Fruit fly (Drosophila melanogaster): ENCODE data around the gene Tango6.

Tango6 gene

DNA sequence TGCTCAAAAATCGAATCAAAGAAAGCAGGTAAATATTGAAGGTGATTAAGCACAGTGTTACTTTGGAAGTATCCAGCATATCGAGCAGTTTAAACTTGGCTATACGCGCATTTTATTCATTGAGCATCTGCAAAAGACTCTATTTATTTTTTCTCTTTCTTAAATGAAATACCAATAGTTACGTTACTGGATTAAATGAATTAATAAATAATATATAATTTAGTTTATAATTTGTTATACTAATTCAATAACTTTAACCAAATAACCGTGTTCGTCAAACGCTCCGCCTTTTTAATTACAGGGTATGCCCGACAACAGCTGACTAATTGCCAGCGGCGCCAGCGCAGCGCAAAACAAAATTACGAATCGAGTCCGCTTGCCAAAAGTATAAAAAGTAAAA lies 2.0 kb upstream of the Tango6 start (continued):
- no peak for TF ChIP-seq trh (GFP tag; optimal IDR thresholded peaks at IDR 0.05)
- TF ChIP-seq lilli (GFP tag; optimal IDR thresholded peaks at IDR 0.05) = peak; percentile 5
- TF ChIP-seq Ravus (GFP tag; IDR thresholded peaks at IDR 0.05) = peak; percentile 27
- no peak for TF ChIP-seq CG6175 (GFP tag; IDR thresholded peaks at IDR 0.05)
- peak; percentile 67 for TF ChIP-seq Fer3 (tag; optimal IDR thresholded peaks at IDR 0.05)
- no peak for TF ChIP-seq CG18764 (GFP tag; optimal IDR thresholded peaks at IDR 0.05)
- TF ChIP-seq bbx (GFP tag; IDR thresholded peaks at IDR 0.05; ENCODE audit: partially characterized antibody) = no peak
- TF ChIP-seq CG2712 (tag; optimal IDR thresholded peaks at IDR 0.05) = peak; percentile 57
- TF ChIP-seq wdn (GFP tag; IDR thresholded peaks at IDR 0.05) = peak; percentile 65; the same call in 1 of the 2 replicates
- TF ChIP-seq CG13296 (GFP tag; optimal IDR thresholded peaks at IDR 0.05) = peak; percentile 65
- no peak for TF ChIP-seq Dad (GFP tag; optimal IDR thresholded peaks at IDR 0.05)
- no peak for TF ChIP-seq CG18011 (GFP tag; optimal IDR thresholded peaks at IDR 0.05)
- peak; percentile 34 for TF ChIP-seq CG1233 (GFP tag; optimal IDR thresholded peaks at IDR 0.05)
- peak; percentile 14; the same call in 1 of the 4 replicates for TF ChIP-seq Gug (GFP tag; IDR thresholded peaks at IDR 0.05)
- TF ChIP-seq zfh1 (GFP tag; IDR thresholded peaks at IDR 0.05) = no peak
- no peak for TF ChIP-seq tll (GFP tag; optimal IDR thresholded peaks at IDR 0.05)
- TF ChIP-seq z (GFP tag; IDR thresholded peaks at IDR 0.05) = no peak
- peak; percentile 57 for TF ChIP-seq HHEX (GFP tag; optimal IDR thresholded peaks at IDR 0.05)
- TF ChIP-seq CG2678 (tag; optimal IDR thresholded peaks at IDR 0.05) = peak; percentile 80
- peak; percentile 75 for TF ChIP-seq Rfx (GFP tag; IDR thresholded peaks at IDR 0.05)
- peak; percentile 34 for TF ChIP-seq CoRest (tag; optimal IDR thresholded peaks at IDR 0.05)
- no peak for TF ChIP-seq gcm2 (GFP tag; optimal IDR thresholded peaks at IDR 0.05)
- TF ChIP-seq Eip74EF (GFP tag; optimal IDR thresholded peaks at IDR 0.05) = no peak
- TF ChIP-seq CG9876 (GFP tag; optimal IDR thresholded peaks at IDR 0.05) = no peak
- no peak for TF ChIP-seq hkb (optimal IDR thresholded peaks at IDR 0.05)
- TF ChIP-seq hkb (GFP tag; IDR thresholded peaks at IDR 0.05) = peak; percentile 48; the same call in 1 of the 2 replicates
- TF ChIP-seq sd (tag; optimal IDR thresholded peaks at IDR 0.05) = no peak
- TF ChIP-seq Hr39 (optimal IDR thresholded peaks at IDR 0.05) = no peak
- TF ChIP-seq CG32532 (GFP tag; IDR thresholded peaks at IDR 0.05) = peak; percentile 79
- no peak for TF ChIP-seq gt (GFP tag; IDR thresholded peaks at IDR 0.05)
- TF ChIP-seq exex (tag; optimal IDR thresholded peaks at IDR 0.05) = peak; percentile 23
- TF ChIP-seq CG14050 (GFP tag; IDR thresholded peaks at IDR 0.05) = no peak
- TF ChIP-seq H15 (GFP tag; IDR thresholded peaks at IDR 0.05) = peak; percentile 11; the same call in 1 of the 3 replicates
- TF ChIP-seq CG30431 (GFP tag; optimal IDR thresholded peaks at IDR 0.05) = no peak
- no peak for TF ChIP-seq ewg (GFP tag; optimal IDR thresholded peaks at IDR 0.05)
- TF ChIP-seq zen (tag; optimal IDR thresholded peaks at IDR 0.05) = no peak
- TF ChIP-seq CG11504 (tag; optimal IDR thresholded peaks at IDR 0.05) = peak; percentile 36
- TF ChIP-seq grn (GFP tag; optimal IDR thresholded peaks at IDR 0.05) = no peak
- no peak for TF ChIP-seq CG12769 (tag; optimal IDR thresholded peaks at IDR 0.05)
- peak; percentile 71 for TF ChIP-seq CG9215 (GFP tag; IDR thresholded peaks at IDR 0.05)
- TF ChIP-seq CG13894 (tag; optimal IDR thresholded peaks at IDR 0.05) = peak; percentile 57
- no peak for TF ChIP-seq ash1 (GFP tag; optimal IDR thresholded peaks at IDR 0.05)
- peak; percentile 48 for TF ChIP-seq dmrt99B (tag; optimal IDR thresholded peaks at IDR 0.05)
- TF ChIP-seq fd96Cb (tag; optimal IDR thresholded peaks at IDR 0.05) = no peak
- TF ChIP-seq CG16815 (GFP tag; optimal IDR thresholded peaks at IDR 0.05) = no peak
- no peak for TF ChIP-seq Mad (GFP tag; optimal IDR thresholded peaks at IDR 0.05)
- no peak for TF ChIP-seq Chrac-16 (GFP tag; optimal IDR thresholded peaks at IDR 0.05)
- peak; percentile 54 for TF ChIP-seq CG7839 (tag; optimal IDR thresholded peaks at IDR 0.05)
- TF ChIP-seq cwo (GFP tag; optimal IDR thresholded peaks at IDR 0.05) = peak; percentile 59
- no peak for TF ChIP-seq nerfin-2 (GFP tag; IDR thresholded peaks at IDR 0.05; ENCODE audit: partially characterized antibody)
- TF ChIP-seq sqz (GFP tag; optimal IDR thresholded peaks at IDR 0.05) = no peak
